Fruit fly (Drosophila melanogaster) whole organism, wandering third instar larva: ENCODE data around the gene Sap30.

ENCODE experiments used
- Abd-B ChIP-seq: fragments of >200 bp; optimal IDR thresholded peaks from 2 replicates; lab custom pipeline; 2017; ENCODE audit warnings: missing biosample characterization, missing genetic modification characterization
- CG32264 ChIP-seq: fragments of 200-800 bp; sonication (Bioruptor generic); optimal IDR thresholded peaks from 2 replicates; lab custom pipeline; 2016; ENCODE audit warnings: missing biosample characterization, missing genetic modification characterization
- CG9705 ChIP-seq: fragments of 200-800 bp; sonication (Bioruptor generic); optimal IDR thresholded peaks from 2 replicates; lab custom pipeline; 2018; ENCODE audit warnings: missing biosample characterization, mild to moderate bottlenecking, missing genetic modification characterization
- CrebA ChIP-seq: fragments of 200-800 bp; sonication (Bioruptor generic); optimal IDR thresholded peaks from 2 replicates; lab custom pipeline; 2016; ENCODE audit warnings: missing biosample characterization, mild to moderate bottlenecking, missing genetic modification characterization, borderline replicate concordance
- Dfd ChIP-seq: fragments of >200 bp; optimal IDR thresholded peaks from 2 replicates; lab custom pipeline; 2017; ENCODE audit warnings: missing biosample characterization, missing genetic modification characterization
- Dif ChIP-seq: fragments of 200-275, 200-300 bp; sonication (Bioruptor generic); optimal IDR thresholded peaks from 2 replicates; lab custom pipeline; 2018; ENCODE audit warnings: missing biosample characterization, missing genetic modification characterization; ENCODE audit not compliant: partially characterized antibody
- HLH106 ChIP-seq: fragments of 200-800 bp; optimal IDR thresholded peaks from 3 replicates; lab custom pipeline; 2019; ENCODE audit warnings: missing biosample characterization, mild to moderate bottlenecking, missing genetic modification characterization, moderate library complexity
- Hnf4 ChIP-seq: fragments of 200-800 bp; sonication (Bioruptor generic); optimal IDR thresholded peaks from 2 replicates; lab custom pipeline; 2016; ENCODE audit warnings: missing biosample characterization, mild to moderate bottlenecking, missing genetic modification characterization
- Hr78 ChIP-seq: fragments of >200 bp; optimal IDR thresholded peaks from 2 replicates; lab custom pipeline; 2017; ENCODE audit warnings: missing biosample characterization, missing genetic modification characterization
- Myc ChIP-seq: fragments of >200 bp; optimal IDR thresholded peaks from 2 replicates; lab custom pipeline; 2017
- N ChIP-seq: fragments of >200 bp; optimal IDR thresholded peaks from 2 replicates; lab custom pipeline; 2018; ENCODE audit warnings: missing biosample characterization, missing external identifiers, missing genetic modification characterization
- OdsH ChIP-seq: fragments of 200-800 bp; sonication (Bioruptor generic); optimal IDR thresholded peaks from 2 replicates; lab custom pipeline; 2016; ENCODE audit warnings: missing biosample characterization, mild to moderate bottlenecking, missing genetic modification characterization
- Rel ChIP-seq, 2 experiments: fragments of 200-800 bp; sonication (Bioruptor generic) in 1 of 2; optimal IDR thresholded peaks; 2 replicates in 1 of 2; 3 replicates in 1 of 2; lab custom pipeline; 2016 to 2019; ENCODE audit warnings: mild to moderate bottlenecking in 2 of 2, missing biosample characterization in 2 of 2, missing genetic modification characterization in 2 of 2, moderate library complexity in 1 of 2
- Vsx2 ChIP-seq: fragments of 200-300, 225-300 bp; sonication (Bioruptor generic); optimal IDR thresholded peaks from 2 replicates; lab custom pipeline; 2018; ENCODE audit warnings: missing biosample characterization, missing genetic modification characterization; ENCODE audit not compliant: partially characterized antibody
- br ChIP-seq: fragments of 200-800 bp; sonication (Bioruptor generic); optimal IDR thresholded peaks from 2 replicates; lab custom pipeline; 2016; ENCODE audit warnings: missing biosample characterization, missing genetic modification characterization
- dl ChIP-seq, 2 experiments: fragments of 175-275, 200-275 bp in 1 of 2; fragments of 200-275 bp in 1 of 2; sonication (Bioruptor generic); optimal IDR thresholded peaks; lab custom pipeline; 2018; ENCODE audit warnings: mild to moderate bottlenecking in 2 of 2, missing biosample characterization in 2 of 2, missing genetic modification characterization in 2 of 2, moderate library complexity in 2 of 2; ENCODE audit not compliant: partially characterized antibody in 2 of 2, insufficient read depth in 1 of 2
- dsf ChIP-seq: sonication (Bioruptor generic); optimal IDR thresholded peaks from 2 replicates; lab custom pipeline; 2016; ENCODE audit warnings: missing biosample characterization, missing genetic modification characterization, borderline replicate concordance
- ey ChIP-seq: fragments of 200-800 bp; sonication (Bioruptor generic); optimal IDR thresholded peaks from 2 replicates; lab custom pipeline; 2016; ENCODE audit warnings: missing biosample characterization, missing genetic modification characterization
- foxo ChIP-seq, 2 experiments: fragments of 200-800 bp; sonication (Bioruptor generic); optimal IDR thresholded peaks; 2 replicates in 1 of 2; 3 replicates in 1 of 2; lab custom pipeline; 2016 to 2017; ENCODE audit warnings: missing biosample characterization in 2 of 2, missing genetic modification characterization in 2 of 2
- fru ChIP-seq: fragments of 200-800 bp; sonication (Bioruptor generic); optimal IDR thresholded peaks from 3 replicates; lab custom pipeline; 2016; ENCODE audit warnings: missing biosample characterization, mild to moderate bottlenecking, missing genetic modification characterization
- h ChIP-seq: fragments of 200-800 bp; sonication (Bioruptor generic); optimal IDR thresholded peaks from 3 replicates; lab custom pipeline; 2016; ENCODE audit warnings: missing biosample characterization, mild to moderate bottlenecking, missing genetic modification characterization
- jim ChIP-seq: fragments of 175-275, 200-325 bp; sonication (Bioruptor generic); optimal IDR thresholded peaks from 2 replicates; lab custom pipeline; 2016; ENCODE audit warnings: missing biosample characterization, mild to moderate bottlenecking, missing genetic modification characterization
- lola ChIP-seq: fragments of >200 bp; optimal IDR thresholded peaks from 2 replicates; lab custom pipeline; 2017; ENCODE audit warnings: missing biosample characterization, missing genetic modification characterization
- pan ChIP-seq: fragments of >200 bp; optimal IDR thresholded peaks from 2 replicates; lab custom pipeline; 2017
- psq ChIP-seq: fragments of 200-800 bp; sonication (Bioruptor generic); optimal IDR thresholded peaks from 3 replicates; lab custom pipeline; 2017; ENCODE audit warnings: missing biosample characterization, mild to moderate bottlenecking, missing genetic modification characterization, moderate library complexity
- rgr ChIP-seq: fragments of 200-800 bp; sonication (Bioruptor generic); optimal IDR thresholded peaks from 3 replicates; lab custom pipeline; 2016; ENCODE audit warnings: missing biosample characterization, mild to moderate bottlenecking, missing genetic modification characterization
- sv ChIP-seq: fragments of 200-800 bp; sonication (Bioruptor generic); optimal IDR thresholded peaks from 3 replicates; lab custom pipeline; 2016; ENCODE audit warnings: missing biosample characterization, missing genetic modification characterization
- tai ChIP-seq: sonication (Bioruptor generic); optimal IDR thresholded peaks from 2 replicates; lab custom pipeline; 2016; ENCODE audit warnings: missing biosample characterization, missing genetic modification characterization
- usp ChIP-seq: fragments of >200 bp; optimal IDR thresholded peaks from 2 replicates; lab custom pipeline; 2017; ENCODE audit warnings: missing biosample characterization, missing genetic modification characterization
- woc ChIP-seq: sonication (Bioruptor generic); optimal IDR thresholded peaks from 2 replicates; lab custom pipeline; 2016; ENCODE audit warnings: missing biosample characterization, mild to moderate bottlenecking, missing genetic modification characterization

The Sap30 gene

dm6 chrX:16781055-16781454 lies 6.0 kb upstream of the Sap30 start:
- TF ChIP-seq rgr (GFP tag; lab: Kevin White, UChicago) (peak; percentile 4), foxo (GFP tag; optimal IDR thresholded peaks at IDR 0.05; lab: Kevin White, UChicago) (peak in 1 of 2 experiments; percentile 1), pan (lab: Kevin White, UChicago) (no peak)

- TF ChIP-seq Dfd (no peak), br (GFP tag; lab: Kevin White, UChicago) (no peak), ey (GFP tag; lab: Kevin White, UChicago) (peak; percentile 4), CG9705 (GFP tag; lab: Kevin White, UChicago) (no peak), dl (GFP tag; optimal IDR thresholded peaks at IDR 0.05; lab: Kevin White, UChicago; ENCODE audit: insufficient read depth in 1 of 2, partially characterized antibody in 2 of 2) (no peak), Myc (lab: Kevin White, UChicago) (no peak), Vsx2 (GFP tag; lab: Kevin White, UChicago) (no peak), lola (GFP tag; lab: Kevin White, UChicago) (no peak), sv (GFP tag; lab: Kevin White, UChicago) (peak; percentile 8), HLH106 (tag; lab: Kevin White, UChicago) (no peak), foxo (GFP tag; optimal IDR thresholded peaks at IDR 0.05; lab: Kevin White, UChicago) (peak in 1 of 2 experiments; percentile 13), Dif (GFP tag; lab: Kevin White, UChicago) (no peak), h (GFP tag; lab: Kevin White, UChicago) (peak; percentile 13), fru (GFP tag; lab: Kevin White, UChicago) (peak; percentile 4), rgr (GFP tag; lab: Kevin White, UChicago) (peak; percentile 20), tai (GFP tag; lab: Kevin White, UChicago) (no peak), OdsH (GFP tag; lab: Kevin White, UChicago) (peak; percentile 0)
- TF ChIP-seq, all 38 proteins: peak for 7
Observed at dm6 chrX:16782175-16782916, 4.7 kb upstream of the Sap30 start.

DNA sequence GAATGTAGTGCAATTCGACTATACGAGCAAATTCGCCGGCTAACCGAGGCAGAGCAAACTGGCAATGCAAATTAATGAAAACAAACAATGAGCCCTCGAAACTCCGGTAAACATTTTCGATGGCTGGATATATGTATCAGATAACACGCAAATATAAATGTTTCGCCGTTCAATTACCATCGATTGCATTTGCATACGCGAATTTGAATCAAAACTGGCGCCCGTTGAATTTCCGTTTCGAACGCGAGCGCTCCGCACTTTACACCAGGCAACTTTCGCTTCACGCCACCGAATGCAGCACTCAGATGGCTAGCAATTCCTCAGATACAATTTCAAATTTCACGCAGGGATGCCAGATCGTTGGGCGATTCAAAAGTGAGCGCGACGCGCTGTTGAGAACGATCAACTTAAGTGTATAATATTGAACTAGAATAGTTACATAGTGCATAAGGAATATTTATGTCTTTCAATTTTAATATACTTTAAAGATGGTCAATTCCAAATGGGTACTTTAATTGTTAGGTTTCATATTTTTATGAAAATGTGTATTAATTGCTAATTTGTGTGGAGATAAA lies 3.9 kb upstream of the Sap30 start, which contains the start of gene if:
TSS of gene if (minus strand) at position 294 of the 575 bp plus-strand sequence.
- TF ChIP-seq sv (GFP tag; lab: Kevin White, UChicago), result no peak
- no peak for TF ChIP-seq jim (GFP tag; lab: Kevin White, UChicago)
- TF ChIP-seq Rel (GFP tag; optimal IDR thresholded peaks at IDR 0.05; lab: Kevin White, UChicago), result no peak
- no peak for TF ChIP-seq Rel (tag; optimal IDR thresholded peaks at IDR 0.05; lab: Kevin White, UChicago)
- TF ChIP-seq Hnf4 (GFP tag; lab: Kevin White, UChicago), result no peak
- TF ChIP-seq dsf (GFP tag; lab: Kevin White, UChicago), result no peak
- no peak for TF ChIP-seq N (GFP tag; lab: Kevin White, UChicago)
- TF ChIP-seq rgr (GFP tag; lab: Kevin White, UChicago), result no peak
- TF ChIP-seq CG9705 (GFP tag; lab: Kevin White, UChicago), result no peak
- TF ChIP-seq br (GFP tag; lab: Kevin White, UChicago), result no peak
- TF ChIP-seq CrebA (GFP tag; lab: Kevin White, UChicago), result no peak
- TF ChIP-seq dl (GFP tag; optimal IDR thresholded peaks at IDR 0.05; lab: Kevin White, UChicago; ENCODE audit: insufficient read depth in 1 of 2, partially characterized antibody in 2 of 2), result no peak
- no peak for TF ChIP-seq psq (GFP tag; lab: Kevin White, UChicago)
- no peak for TF ChIP-seq Dif (GFP tag; lab: Kevin White, UChicago)

- TF ChIP-seq rgr (GFP tag; lab: Kevin White, UChicago) (no peak), CG32264 (GFP tag; lab: Kevin White, UChicago) (no peak), Rel (GFP tag; optimal IDR thresholded peaks at IDR 0.05; lab: Kevin White, UChicago) (no peak), Rel (tag; optimal IDR thresholded peaks at IDR 0.05; lab: Kevin White, UChicago) (no peak), fru (GFP tag; lab: Kevin White, UChicago) (no peak), br (GFP tag; lab: Kevin White, UChicago) (no peak), Abd-B (no peak), CrebA (GFP tag; lab: Kevin White, UChicago) (no peak), Dif (GFP tag; lab: Kevin White, UChicago) (no peak), woc (GFP tag; lab: Kevin White, UChicago) (no peak), Hnf4 (GFP tag; lab: Kevin White, UChicago) (no peak), OdsH (GFP tag; lab: Kevin White, UChicago) (no peak), usp (GFP tag; lab: Kevin White, UChicago) (no peak), dsf (GFP tag; lab: Kevin White, UChicago) (no peak), Myc (lab: Kevin White, UChicago) (no peak), Hr78 (GFP tag; lab: Kevin White, UChicago) (no peak), sv (GFP tag; lab: Kevin White, UChicago) (no peak), pan (lab: Kevin White, UChicago) (no peak), jim (GFP tag; lab: Kevin White, UChicago) (no peak)
Observed at dm6 chrX:16783743-16784142, 3.3 kb upstream of the Sap30 start, which contains the start of gene mRpL22. mRpL22 (plus strand) TSS chrX:16783933.
